Worm (Caenorhabditis elegans) whole organism, L4/young adult: ENCODE data around the gene F22E5.6.
"Not testable (repeated sequence)": the region's sequence is repeated elsewhere in the genome, so short reads cannot be mapped to it uniquely, and the experiment has no call there.

Experiments
- W03F9.2 ChIP-seq: fragments of 150-350 bp; optimal IDR thresholded peaks from 2 replicates; lab custom pipeline; 2014; ENCODE audit warnings: missing biosample characterization, missing genetic modification characterization
- dao-5 ChIP-seq: sonication (generic microtip); optimal IDR thresholded peaks from 2 replicates; lab custom pipeline; 2016; ENCODE audit warnings: missing genotype, missing genetic modification characterization, moderate library complexity, missing compliant biosample characterization
- him-1 ChIP-seq: sonication (generic microtip); optimal IDR thresholded peaks from 2 replicates; lab custom pipeline; 2016; ENCODE audit warnings: missing genotype, missing genetic modification reagents, missing genetic modification characterization, missing compliant biosample characterization

Gene F22E5.6

DNA sequence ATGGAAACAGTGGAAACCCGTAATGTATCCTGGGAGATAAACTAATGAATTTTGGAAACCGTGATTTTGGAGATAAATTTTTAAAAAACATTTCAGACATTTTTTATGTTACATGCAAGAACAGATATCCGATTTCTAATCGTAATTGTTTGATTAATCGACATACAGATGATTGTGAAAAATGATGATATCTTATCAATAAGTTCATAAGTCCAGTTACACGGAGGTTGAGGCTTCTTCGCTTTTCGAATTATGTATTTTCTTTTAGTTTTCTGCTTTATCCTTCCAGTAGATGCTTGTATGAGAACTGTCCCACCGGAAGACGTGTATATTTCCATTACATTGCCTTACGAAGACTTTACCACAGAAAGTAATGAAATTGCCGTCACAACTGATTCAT, 16.0 kb downstream of the F22E5.6 start, which contains the start of gene F22E5.22:
TSS of gene F22E5.22 (plus strand) at position 301 of the 400 bp plus-strand sequence.
- TF ChIP-seq him-1 (tag; lab: Kevin White, UChicago) (no peak), dao-5 (no peak), W03F9.2 (tag; lab: Kevin White, UChicago) (no peak)

- not testable (repeated sequence) for TF ChIP-seq W03F9.2 (tag; lab: Kevin White, UChicago); dao-5; him-1 (tag; lab: Kevin White, UChicago)
Measured at ce11 chrII:2672320-2672719, 22.7 kb downstream of the F22E5.6 start, which contains the start of gene sri-57. sri-57 (minus strand) TSS chrII:2672420.

DNA sequence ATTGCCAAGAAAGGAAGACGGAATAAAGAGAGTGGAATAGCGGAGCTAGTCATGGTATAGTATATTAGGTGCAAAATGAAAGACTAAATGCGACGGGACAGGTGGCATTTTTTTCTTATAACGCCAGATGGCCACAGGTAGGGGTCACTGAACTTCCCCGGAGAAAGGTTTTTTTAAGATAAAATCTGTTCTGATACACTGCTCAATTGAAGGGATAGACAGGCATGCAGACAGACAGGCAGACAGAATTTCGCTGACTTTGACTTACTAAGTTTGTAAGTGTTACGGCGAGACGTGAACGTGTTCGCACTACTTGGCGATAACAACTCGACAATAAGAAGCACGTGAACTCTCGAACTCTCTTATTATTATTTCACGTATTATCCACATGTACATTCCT, 23.9 kb downstream of the F22E5.6 start, which contains the start of the genes F22E5.20 and F22E5.1:
TSS of gene F22E5.20 (minus strand) at position 101 of the 400 bp plus-strand sequence.
TSS of gene F22E5.1 (plus strand) at position 242 of the 400 bp plus-strand sequence.
- not testable (repeated sequence) for TF ChIP-seq him-1 (tag; lab: Kevin White, UChicago); dao-5; W03F9.2 (tag; lab: Kevin White, UChicago)

DNA sequence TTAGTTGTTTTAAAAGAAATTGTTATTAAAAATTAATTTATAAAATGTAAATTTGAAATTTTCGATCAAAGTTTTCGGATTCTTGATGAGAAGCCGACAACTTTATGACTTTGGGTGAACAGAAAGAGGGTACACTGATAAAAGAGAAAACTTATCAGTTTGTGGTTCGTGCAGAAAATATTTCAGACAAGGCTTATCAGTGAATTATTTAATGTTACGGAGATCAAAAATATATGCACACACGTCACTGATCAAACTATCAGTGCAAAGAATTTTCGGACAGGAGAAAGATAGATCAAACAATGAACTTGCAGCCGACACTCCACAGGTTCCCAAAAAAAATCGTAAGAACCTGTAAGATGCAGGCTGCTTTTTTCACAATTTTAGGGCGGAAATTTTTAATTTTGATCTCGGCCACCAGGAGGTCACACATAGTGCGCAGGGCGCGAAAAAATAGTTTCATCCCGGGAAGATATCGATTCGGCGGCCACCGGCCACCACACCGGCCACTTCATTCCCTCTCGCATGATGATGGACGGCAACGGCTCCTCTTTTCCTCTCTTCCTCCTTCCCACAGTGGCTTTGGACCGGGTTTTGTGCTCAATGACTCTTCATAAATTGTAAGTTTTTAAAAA, 28.0 kb downstream of the F22E5.6 start, which contains the start of gene F22E5.17:
TSS of gene F22E5.17 (plus strand) at position 508 of the 635 bp plus-strand sequence.
- TF ChIP-seq him-1 (tag; lab: Kevin White, UChicago) = no peak

- TF ChIP-seq W03F9.2 (tag; lab: Kevin White, UChicago) (no peak), him-1 (tag; lab: Kevin White, UChicago) (no peak), dao-5 (no peak)
Measured at ce11 chrII:2681118-2681517, 31.5 kb downstream of the F22E5.6 start, which contains the start of gene F34D6.1. F34D6.1 (minus strand) TSS chrII:2681218.

DNA sequence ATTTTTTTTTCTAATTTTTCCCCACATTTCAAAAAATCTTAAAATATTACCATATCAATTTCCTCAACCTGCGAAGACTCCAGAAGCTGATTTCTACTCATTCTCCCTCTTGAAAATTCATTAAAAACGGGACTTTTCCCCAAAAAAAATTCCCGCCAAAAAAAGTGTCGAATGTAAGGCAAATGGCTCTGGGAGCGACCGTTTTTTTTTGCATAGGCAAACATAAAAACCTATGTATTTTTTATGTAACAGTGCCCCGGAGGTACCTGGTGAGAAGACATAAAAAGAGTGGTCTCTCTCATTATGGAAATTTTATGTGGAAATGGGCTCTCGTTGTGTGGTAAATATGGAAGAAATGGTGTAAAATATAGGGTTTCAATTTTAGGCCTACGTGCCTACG, 34.6 kb downstream of the F22E5.6 start, which contains the start of gene ceh-87:
TSS of gene ceh-87 (minus strand) at position 101 of the 400 bp plus-strand sequence.
- no peak for TF ChIP-seq him-1 (tag; lab: Kevin White, UChicago)
- TF ChIP-seq dao-5 = no peak

ce11 chrII:2684783-2685182, 35.1 kb downstream of the F22E5.6 start:
- TF ChIP-seq him-1 (tag; lab: Kevin White, UChicago) (no peak), dao-5 (no peak), W03F9.2 (tag; lab: Kevin White, UChicago) (no peak)

DNA sequence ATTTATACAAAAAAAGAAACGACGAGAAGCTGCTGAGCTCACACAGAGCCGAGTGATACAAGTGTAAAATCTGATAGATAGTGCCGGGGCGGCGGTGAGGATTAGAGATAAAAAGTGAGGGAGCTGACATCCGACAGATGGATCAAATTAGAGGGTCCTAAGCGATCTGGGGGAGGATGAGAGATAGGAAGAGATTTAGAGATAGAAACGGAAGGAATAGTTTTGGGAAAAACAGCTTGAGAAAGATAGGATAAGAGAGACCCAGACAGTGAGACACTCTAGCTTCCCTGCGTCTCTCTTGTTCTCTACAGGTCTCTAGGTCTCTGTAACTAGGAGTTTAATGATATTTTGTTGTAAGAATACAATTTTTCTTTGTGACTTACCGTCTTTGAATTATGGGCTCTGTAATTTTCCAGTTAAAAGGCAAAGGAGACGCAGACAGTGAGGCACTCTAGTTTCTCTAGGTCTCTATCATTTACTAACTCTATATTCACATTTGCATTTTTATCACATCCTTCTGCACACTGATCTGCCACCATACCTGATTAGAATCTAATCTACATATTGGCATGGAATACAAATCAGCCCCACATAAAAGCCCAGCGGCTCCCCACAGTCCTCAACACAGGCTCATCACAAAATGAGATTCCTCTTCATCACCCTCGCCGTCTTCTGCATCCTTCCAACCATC, 37.5 kb downstream of the F22E5.6 start, which contains the start of the genes sup-9 and nspf-1:
TSS of gene sup-9 (minus strand) at position 43 of the 691 bp plus-strand sequence.
TSS of gene nspf-1 (plus strand) at position 641 of the 691 bp plus-strand sequence.
- TF ChIP-seq him-1 (tag; lab: Kevin White, UChicago) = no peak
- no peak for TF ChIP-seq dao-5
- TF ChIP-seq W03F9.2 (tag; lab: Kevin White, UChicago) = no peak

DNA sequence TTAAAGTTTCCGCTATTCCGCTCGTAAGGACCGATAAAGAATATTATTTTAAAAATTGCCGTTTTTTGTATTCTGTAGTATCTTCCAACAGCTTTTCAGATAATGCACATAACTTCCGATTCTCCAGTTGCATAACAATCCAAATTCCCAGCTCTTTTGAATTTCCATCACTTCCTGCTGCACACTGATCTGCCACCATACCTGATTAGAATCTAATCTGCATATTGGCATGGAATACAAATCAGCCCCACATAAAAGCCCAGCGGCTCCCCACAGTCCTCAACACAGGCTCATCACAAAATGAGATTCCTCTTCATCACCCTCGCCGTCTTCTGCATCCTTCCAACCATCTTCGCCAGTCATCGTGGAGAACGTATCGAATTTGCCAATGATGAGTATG, 39.0 kb downstream of the F22E5.6 start, which contains the start of gene nspf-2:
TSS of gene nspf-2 (plus strand) at position 301 of the 400 bp plus-strand sequence.
- TF ChIP-seq dao-5; W03F9.2 (tag; lab: Kevin White, UChicago); him-1 (tag; lab: Kevin White, UChicago): not testable (repeated sequence)

DNA sequence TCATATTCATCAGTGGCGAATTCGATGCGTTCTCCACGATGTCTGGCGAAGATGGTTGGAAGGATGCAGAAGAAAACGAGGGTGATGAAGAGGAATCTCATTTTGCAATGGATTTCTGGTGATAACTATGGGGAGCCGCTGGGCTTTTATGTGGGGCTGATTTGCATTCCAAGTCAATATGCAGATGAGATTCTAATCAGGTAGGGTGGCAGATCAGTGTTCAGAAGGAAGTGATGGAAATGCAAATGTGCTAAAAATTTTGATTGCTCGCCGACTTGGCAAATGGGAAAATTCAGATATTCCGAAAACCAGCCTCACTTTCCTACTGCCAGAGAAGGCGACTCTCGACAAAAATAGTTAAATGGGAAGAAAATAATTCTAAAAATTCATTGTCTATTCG, 40.4 kb downstream of the F22E5.6 start, which contains the start of gene nspf-3:
TSS of gene nspf-3 (minus strand) at position 101 of the 400 bp plus-strand sequence.
- TF ChIP-seq him-1 (tag; lab: Kevin White, UChicago) (no peak), dao-5 (no peak), W03F9.2 (tag; lab: Kevin White, UChicago) (no peak)

DNA sequence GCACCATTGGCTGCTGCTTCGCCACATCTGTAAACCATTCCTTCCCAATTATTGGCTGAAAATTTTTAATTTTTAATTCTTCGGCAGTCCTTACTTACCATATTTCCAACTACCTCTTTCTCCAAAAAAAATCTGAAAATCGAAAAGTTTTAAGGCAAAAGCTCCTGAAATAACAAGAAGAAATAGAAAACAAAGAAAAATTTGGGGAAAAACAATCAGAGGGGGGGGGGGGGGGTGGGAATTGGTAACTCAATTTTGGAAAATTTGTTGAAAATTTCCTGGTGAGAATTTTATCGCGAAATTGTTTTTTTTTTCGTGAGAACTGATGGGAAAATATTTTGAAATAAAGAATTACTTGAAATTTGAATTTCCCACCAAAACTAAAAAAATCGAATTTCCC, 42.8 kb downstream of the F22E5.6 start, which contains the start of gene set-11:
TSS of gene set-11 (minus strand) at position 101 of the 400 bp plus-strand sequence.
- TF ChIP-seq W03F9.2 (tag; lab: Kevin White, UChicago) (no peak), him-1 (tag; lab: Kevin White, UChicago) (no peak), dao-5 (no peak)

- no peak for TF ChIP-seq dao-5
- no peak for TF ChIP-seq him-1 (tag; lab: Kevin White, UChicago)
- TF ChIP-seq W03F9.2 (tag; lab: Kevin White, UChicago) = no peak
Measured at ce11 chrII:2695079-2695478, 45.4 kb downstream of the F22E5.6 start.

- TF ChIP-seq dao-5 = no peak
- TF ChIP-seq W03F9.2 (tag; lab: Kevin White, UChicago) = no peak
- no peak for TF ChIP-seq him-1 (tag; lab: Kevin White, UChicago)
Measured at ce11 chrII:2698378-2698777, 48.7 kb downstream of the F22E5.6 start, which contains the start of gene sri-62. sri-62 (minus strand) TSS chrII:2698478.
